Worm (Caenorhabditis elegans) whole organism, late embryonic: ENCODE measurements around the gene xbx-6.

Experiments
- ama-1 ChIP-seq: fragments of 150-350 bp; optimal IDR thresholded peaks from 2 replicates; lab custom pipeline; 2014
- ceh-22 ChIP-seq: sonication (generic microtip); optimal IDR thresholded peaks from 2 replicates; lab custom pipeline; 2017; ENCODE audit warnings: missing biosample characterization, missing genetic modification characterization
- elt-2 ChIP-seq: sonication (generic microtip); optimal IDR thresholded peaks from 2 replicates; lab custom pipeline; 2016; ENCODE audit warnings: missing genetic modification reagents, missing genetic modification characterization, missing compliant biosample characterization
- fax-1 ChIP-seq: sonication (generic microtip); optimal IDR thresholded peaks from 2 replicates; lab custom pipeline; 2016; ENCODE audit warnings: missing genotype, missing genetic modification characterization, missing compliant biosample characterization
- fkh-6 ChIP-seq: sonication (generic microtip); optimal IDR thresholded peaks from 2 replicates; lab custom pipeline; 2016; ENCODE audit warnings: missing genetic modification characterization, missing compliant biosample characterization
- hlh-15 ChIP-seq: sonication (generic microtip); optimal IDR thresholded peaks from 2 replicates; lab custom pipeline; 2016; ENCODE audit warnings: missing genetic modification characterization, missing compliant biosample characterization
- lin-11 ChIP-seq: fragments of 200-800 bp; sonication (Bioruptor generic); optimal IDR thresholded peaks from 2 replicates; lab custom pipeline; 2018; ENCODE audit warnings: mild to moderate bottlenecking, missing genetic modification characterization, missing compliant biosample characterization
- madf-2 ChIP-seq: sonication (generic microtip); optimal IDR thresholded peaks from 2 replicates; lab custom pipeline; 2017; ENCODE audit warnings: missing genetic modification characterization, missing compliant biosample characterization
- pqm-1 ChIP-seq: sonication (generic microtip); optimal IDR thresholded peaks from 2 replicates; lab custom pipeline; 2016; ENCODE audit warnings: missing genetic modification characterization, missing compliant biosample characterization
- rnt-1 ChIP-seq: sonication (generic microtip); optimal IDR thresholded peaks from 2 replicates; lab custom pipeline; 2016; ENCODE audit warnings: missing genetic modification characterization, missing compliant biosample characterization
- sox-4 ChIP-seq: sonication (generic microtip); optimal IDR thresholded peaks from 2 replicates; lab custom pipeline; 2017; ENCODE audit warnings: mild to moderate bottlenecking, missing genetic modification characterization, inconsistent platforms, missing compliant biosample characterization
- tbx-7 ChIP-seq: sonication (generic microtip); optimal IDR thresholded peaks from 2 replicates; lab custom pipeline; 2016; ENCODE audit warnings: missing genotype, missing genetic modification characterization, missing compliant biosample characterization
- unc-86 ChIP-seq: sonication (generic microtip); optimal IDR thresholded peaks from 2 replicates; lab custom pipeline; 2016; ENCODE audit warnings: missing genetic modification characterization, missing compliant biosample characterization

- TF ChIP-seq lin-11 (tag; lab: Kevin White, UChicago) (no peak), rnt-1 (tag; lab: Kevin White, UChicago) (no peak), elt-2 (tag; lab: Kevin White, UChicago) (no peak), fax-1 (tag; lab: Kevin White, UChicago) (no peak), hlh-15 (tag; lab: Kevin White, UChicago) (no peak), madf-2 (no peak), sox-4 (tag; lab: Kevin White, UChicago) (no peak), unc-86 (tag; lab: Kevin White, UChicago) (no peak), pqm-1 (no peak), fkh-6 (tag; lab: Kevin White, UChicago) (no peak), ama-1 (lab: Kevin White, UChicago) (no peak), tbx-7 (no peak), ceh-22 (tag; lab: Kevin White, UChicago) (no peak)
Observed at ce11 chrV:9725719-9726118, 22.9 kb downstream of the xbx-6 start.
